Worm (Caenorhabditis elegans) whole organism, L2 larva: ENCODE data around the gene pot-1.
A peak's percentile ranks its signal among the peaks of the same experiment; 100 is the strongest.

Experiments
- ceh-16 ChIP-seq: fragments of 150-350 bp; optimal IDR thresholded peaks from 2 replicates; lab custom pipeline; 2014; ENCODE audit warnings: missing biosample characterization, missing genetic modification characterization
- ceh-82 ChIP-seq: fragments of 150-350 bp; optimal IDR thresholded peaks from 2 replicates; lab custom pipeline; 2014; ENCODE audit warnings: missing biosample characterization, missing genetic modification characterization
- dmd-4 ChIP-seq: sonication (generic microtip); optimal IDR thresholded peaks from 2 replicates; lab custom pipeline; 2017; ENCODE audit warnings: missing biosample characterization, missing genetic modification characterization

ce11 chrIII:7114952-7115488, 18.5 kb downstream of the pot-1 start, which contains the start of gene nhr-10:
- TF ChIP-seq ceh-82 (no peak), dmd-4 (peak; percentile 61), ceh-16 (no peak)
